Fruit fly (Drosophila melanogaster): ENCODE measurements around the gene CG43219.
A peak's percentile ranks its signal among the peaks of the same experiment; 100 is the strongest.

Gene CG43219

dm6 chr3L:21241447-21241983 lies 21.3 kb downstream of the CG43219 start (continued):
- TF ChIP-seq CG18599 (GFP tag; optimal IDR thresholded peaks at IDR 0.05) (peak; percentile 28), pb (GFP tag; optimal IDR thresholded peaks at IDR 0.05) (no peak), Hsf (GFP tag; optimal IDR thresholded peaks at IDR 0.05) (no peak), cas (GFP tag; IDR thresholded peaks at IDR 0.05) (no peak), al (GFP tag; IDR thresholded peaks at IDR 0.05) (peak; percentile 37; the same call in 1 of the 2 replicates), CG10274 (GFP tag; optimal IDR thresholded peaks at IDR 0.05) (peak; percentile 20), wdn (GFP tag; IDR thresholded peaks at IDR 0.05) (no peak), mirr (GFP tag; optimal IDR thresholded peaks at IDR 0.05) (no peak), Jarid2 (GFP tag; optimal IDR thresholded peaks at IDR 0.05) (peak; percentile 7), pros (GFP tag; optimal IDR thresholded peaks at IDR 0.05) (no peak), CG17328 (GFP tag; IDR thresholded peaks at IDR 0.05) (no peak), CG10147 (GFP tag; optimal IDR thresholded peaks at IDR 0.05) (no peak), caup (GFP tag; optimal IDR thresholded peaks at IDR 0.05; ENCODE audit: severe bottlenecking) (peak; percentile 10), scrt (GFP tag; optimal IDR thresholded peaks at IDR 0.05) (no peak), Fer1 (GFP tag; optimal IDR thresholded peaks at IDR 0.05) (peak; percentile 25), CG10431 (GFP tag; optimal IDR thresholded peaks at IDR 0.05) (no peak), sens-2 (GFP tag; IDR thresholded peaks at IDR 0.05) (no peak), org-1 (GFP tag; optimal IDR thresholded peaks at IDR 0.05) (peak; percentile 16), sisA (GFP tag; IDR thresholded peaks at IDR 0.05) (no peak), ttk (GFP tag; IDR thresholded peaks at IDR 0.05) (no peak), PHDP (tag; optimal IDR thresholded peaks at IDR 0.05) (peak; percentile 25), CG13424 (tag; optimal IDR thresholded peaks at IDR 0.05) (peak; percentile 29), unpg (GFP tag; optimal IDR thresholded peaks at IDR 0.05) (peak; percentile 9), CG15479 (GFP tag; optimal IDR thresholded peaks at IDR 0.05) (no peak), ac (GFP tag; optimal IDR thresholded peaks at IDR 0.05) (no peak), CG8281 (tag; optimal IDR thresholded peaks at IDR 0.05) (no peak), ems (GFP tag; optimal IDR thresholded peaks at IDR 0.05) (no peak), esg (GFP tag; conservative IDR thresholded peaks at IDR 0.05) (peak; percentile 30; the same call in 1 of the 2 replicates), aop (GFP tag; IDR thresholded peaks at IDR 0.05) (no peak)

dm6 chr3L:21242958-21243357 lies 22.8 kb downstream of the CG43219 start:
- TF ChIP-seq oc (tag; optimal IDR thresholded peaks at IDR 0.05) (no peak), dmrt99B (tag; optimal IDR thresholded peaks at IDR 0.05) (no peak), CG13775 (GFP tag; optimal IDR thresholded peaks at IDR 0.05) (no peak), Chrac-16 (GFP tag; optimal IDR thresholded peaks at IDR 0.05) (no peak), ems (GFP tag; optimal IDR thresholded peaks at IDR 0.05) (no peak), nau (GFP tag; optimal IDR thresholded peaks at IDR 0.05) (no peak), Nf-YC (tag; optimal IDR thresholded peaks at IDR 0.05) (no peak), nerfin-2 (GFP tag; IDR thresholded peaks at IDR 0.05; ENCODE audit: partially characterized antibody) (peak; percentile 33; the same call in 1 of the 2 replicates), Lim3 (GFP tag; IDR thresholded peaks at IDR 0.05) (no peak), Side (GFP tag; optimal IDR thresholded peaks at IDR 0.05) (no peak), Sox100B (GFP tag; optimal IDR thresholded peaks at IDR 0.05) (no peak), CG7556 (GFP tag; optimal IDR thresholded peaks at IDR 0.05) (no peak), lov (optimal IDR thresholded peaks at IDR 0.05) (no peak), lov (GFP tag; IDR thresholded peaks at IDR 0.05) (no peak), Scr (GFP tag; IDR thresholded peaks at IDR 0.05; ENCODE audit: partially characterized antibody) (0 out of 2 replicates have a peak, but pooled peaks have one; percentile 16), gce (GFP tag; IDR thresholded peaks at IDR 0.05) (no peak), tna (GFP tag; IDR thresholded peaks at IDR 0.05; ENCODE audit: partially characterized antibody) (peak; percentile 55; the same call in 1 of the 2 replicates), bbx (GFP tag; IDR thresholded peaks at IDR 0.05; ENCODE audit: partially characterized antibody) (peak; percentile 34), pros (GFP tag; optimal IDR thresholded peaks at IDR 0.05) (no peak), CG1529 (GFP tag; optimal IDR thresholded peaks at IDR 0.05) (no peak), CG11456 (GFP tag; IDR thresholded peaks at IDR 0.05) (no peak), pfk (GFP tag; optimal IDR thresholded peaks at IDR 0.05) (no peak), Med (GFP tag) (peak; percentile 10), Rx (GFP tag; IDR thresholded peaks at IDR 0.05) (no peak)

Measured in whole organism, embryonic.